Worm (Caenorhabditis elegans) whole organism, late embryonic: ENCODE data around the gene F07F6.8.

Experiments
- ceh-30 ChIP-seq: fragments of 150-350 bp; optimal IDR thresholded peaks from 2 replicates; lab custom pipeline; 2014; ENCODE audit warnings: missing biosample characterization, missing genetic modification characterization
- ceh-31 ChIP-seq: sonication (generic microtip); optimal IDR thresholded peaks from 2 replicates; lab custom pipeline; 2016; ENCODE audit warnings: missing genetic modification characterization, missing compliant biosample characterization
- che-1 ChIP-seq: sonication (generic microtip); optimal IDR thresholded peaks from 2 replicates; lab custom pipeline; 2016; ENCODE audit warnings: mild to moderate bottlenecking, missing genetic modification characterization, missing compliant biosample characterization
- eyg-1 ChIP-seq: sonication (generic microtip); optimal IDR thresholded peaks from 2 replicates; lab custom pipeline; 2016; ENCODE audit warnings: missing genotype, missing genetic modification characterization, missing compliant biosample characterization
- fax-1 ChIP-seq: sonication (generic microtip); optimal IDR thresholded peaks from 2 replicates; lab custom pipeline; 2016; ENCODE audit warnings: missing genotype, missing genetic modification characterization, missing compliant biosample characterization
- hlh-6 ChIP-seq: sonication (generic microtip); optimal IDR thresholded peaks from 2 replicates; lab custom pipeline; 2016; ENCODE audit warnings: missing genotype, missing genetic modification characterization, missing compliant biosample characterization
- nfya-1 ChIP-seq: sonication (generic microtip); optimal IDR thresholded peaks from 2 replicates; lab custom pipeline; 2017; ENCODE audit warnings: missing genetic modification characterization, mild to moderate bottlenecking, missing compliant biosample characterization, antibody characterized with exemption, moderate library complexity
- nhr-11 ChIP-seq: fragments of 150-350 bp; optimal IDR thresholded peaks from 2 replicates; lab custom pipeline; 2014; ENCODE audit warnings: missing biosample characterization, missing genetic modification characterization
- pha-4 ChIP-seq: fragments of 150-350 bp; optimal IDR thresholded peaks from 2 replicates; lab custom pipeline; 2018; ENCODE audit warnings: missing biosample characterization, missing genetic modification reagents, missing genetic modification characterization
- sdc-2 ChIP-seq: sonication (generic microtip); optimal IDR thresholded peaks from 2 replicates; lab custom pipeline; 2016; ENCODE audit warnings: missing genotype, missing genetic modification characterization, missing compliant biosample characterization

ce11 chrII:5474946-5475345 is 49.4 kb upstream of the F07F6.8 start, which contains the start of gene ilcr-2:
- TF ChIP-seq che-1 (tag; lab: Kevin White, UChicago) (no peak), nfya-1 (tag; lab: Kevin White, UChicago) (no peak), nhr-11 (no peak), sdc-2 (no peak), pha-4 (no peak), ceh-30 (tag; lab: Kevin White, UChicago) (no peak), ceh-31 (tag; lab: Kevin White, UChicago) (no peak), eyg-1 (tag; lab: Kevin White, UChicago) (no peak), hlh-6 (tag; lab: Kevin White, UChicago) (no peak), fax-1 (tag; lab: Kevin White, UChicago) (no peak)
